Worm (Caenorhabditis elegans) whole organism, L4 larva: ENCODE results near the gene C32B5.15.

Experiments used
- Y5F2A.4 ChIP-seq: fragments of 200-800 bp; sonication (Bioruptor generic); optimal IDR thresholded peaks from 2 replicates; lab custom pipeline; 2018; ENCODE audit warnings: mild to moderate bottlenecking, missing genetic modification characterization, missing compliant biosample characterization
- ces-1 ChIP-seq: fragments of 150-350 bp; sonication (generic microtip); optimal IDR thresholded peaks from 4 replicates; lab custom pipeline; 2014; ENCODE audit warnings: missing biosample characterization, missing genetic modification reagents, missing genetic modification characterization
- dve-1 ChIP-seq: sonication (generic microtip); optimal IDR thresholded peaks from 2 replicates; lab custom pipeline; 2017; ENCODE audit warnings: antibody characterized with exemption, mild to moderate bottlenecking, missing genetic modification characterization, missing compliant biosample characterization; ENCODE audit not compliant: insufficient read depth
- lsy-2 ChIP-seq, 2 experiments: fragments of 150-350 bp in 1 of 2; sonication (generic microtip) in 1 of 2; optimal IDR thresholded peaks; 2 replicates each; lab custom pipeline; 2014 to 2017; ENCODE audit warnings: missing biosample characterization in 2 of 2, missing genetic modification characterization in 2 of 2
- mdl-1 ChIP-seq, 2 experiments: fragments of 150-350 bp in 1 of 2; sonication (generic microtip) in 1 of 2; optimal IDR thresholded peaks; 2 replicates each; lab custom pipeline; 2014 to 2017; ENCODE audit warnings: missing biosample characterization in 2 of 2, missing genetic modification characterization in 2 of 2
- nhr-11 ChIP-seq: fragments of 150-350 bp; optimal IDR thresholded peaks from 2 replicates; lab custom pipeline; 2014; ENCODE audit warnings: missing biosample characterization, missing genetic modification characterization
- nhr-25 ChIP-seq: sonication (generic microtip); optimal IDR thresholded peaks from 2 replicates; lab custom pipeline; 2017; ENCODE audit warnings: missing genetic modification characterization, mild to moderate bottlenecking, missing compliant biosample characterization, antibody characterized with exemption, moderate library complexity, borderline replicate concordance; ENCODE audit not compliant: insufficient read depth
- nhr-77 ChIP-seq: fragments of 150-350 bp; optimal IDR thresholded peaks from 2 replicates; lab custom pipeline; 2014; ENCODE audit warnings: missing biosample characterization, missing genetic modification characterization
- sdz-12 ChIP-seq: fragments of 200-800 bp; sonication (Bioruptor generic); optimal IDR thresholded peaks from 2 replicates; lab custom pipeline; 2018; ENCODE audit warnings: mild to moderate bottlenecking, missing genetic modification characterization, missing compliant biosample characterization

- TF ChIP-seq lsy-2 (tag; optimal IDR thresholded peaks at IDR 0.05; lab: Kevin White, UChicago): no peak
- TF ChIP-seq mdl-1 (tag; optimal IDR thresholded peaks at IDR 0.05; lab: Kevin White, UChicago): no peak
- no peak for TF ChIP-seq nhr-11 (tag; lab: Kevin White, UChicago)
- no peak for TF ChIP-seq sdz-12 (GFP tag; lab: Kevin White, UChicago)
- no peak for TF ChIP-seq dve-1 (tag; lab: Kevin White, UChicago)
- TF ChIP-seq nhr-77 (tag; lab: Kevin White, UChicago): no peak
- TF ChIP-seq Y5F2A.4 (GFP tag; lab: Kevin White, UChicago): no peak
- no peak for TF ChIP-seq nhr-25 (tag; lab: Kevin White, UChicago)
- no peak for TF ChIP-seq ces-1 (GFP tag; lab: Kevin White, UChicago)
Measured at ce11 chrII:973999-974398, 1.2 kb upstream of the C32B5.15 start, which contains the start of gene fbxc-14.
